Worm (Caenorhabditis elegans) whole organism, late embryonic: ENCODE results near the gene R13A5.15.

Source experiments
- F13H6.1 ChIP-seq: sonication (generic microtip); optimal IDR thresholded peaks from 2 replicates; lab custom pipeline; 2016; ENCODE audit warnings: missing genetic modification characterization, missing compliant biosample characterization
- T23F11.4 ChIP-seq: fragments of 200-800 bp; sonication (Bioruptor generic); optimal IDR thresholded peaks from 2 replicates; lab custom pipeline; 2018; ENCODE audit warnings: mild to moderate bottlenecking, missing genetic modification characterization, missing compliant biosample characterization
- Y22D7AL.16 ChIP-seq: sonication (generic microtip); optimal IDR thresholded peaks from 2 replicates; lab custom pipeline; 2016; ENCODE audit warnings: missing genetic modification characterization, missing compliant biosample characterization
- ahr-1 ChIP-seq: sonication (generic microtip); optimal IDR thresholded peaks from 2 replicates; lab custom pipeline; 2016; ENCODE audit warnings: missing genetic modification characterization, missing compliant biosample characterization
- ceh-14 ChIP-seq: sonication (generic microtip); optimal IDR thresholded peaks from 2 replicates; lab custom pipeline; 2016; ENCODE audit warnings: missing genotype, missing genetic modification characterization, missing compliant biosample characterization
- ceh-18 ChIP-seq: sonication (generic microtip); optimal IDR thresholded peaks from 2 replicates; lab custom pipeline; 2016; ENCODE audit warnings: missing genetic modification characterization, missing compliant biosample characterization
- ceh-2 ChIP-seq: sonication (generic microtip); optimal IDR thresholded peaks from 2 replicates; lab custom pipeline; 2016; ENCODE audit warnings: missing genotype, missing genetic modification characterization, missing compliant biosample characterization
- ceh-30 ChIP-seq: fragments of 150-350 bp; optimal IDR thresholded peaks from 2 replicates; lab custom pipeline; 2014; ENCODE audit warnings: missing biosample characterization, missing genetic modification characterization
- ceh-48 ChIP-seq: sonication (generic microtip); optimal IDR thresholded peaks from 2 replicates; lab custom pipeline; 2016; ENCODE audit warnings: missing genetic modification characterization, inconsistent platforms, missing compliant biosample characterization
- dmd-4 ChIP-seq: sonication (generic microtip); optimal IDR thresholded peaks from 2 replicates; lab custom pipeline; 2016; ENCODE audit warnings: borderline replicate concordance, missing genetic modification characterization, missing compliant biosample characterization
- ets-4 ChIP-seq: sonication (generic microtip); optimal IDR thresholded peaks from 2 replicates; lab custom pipeline; 2016; ENCODE audit warnings: missing genetic modification characterization, missing compliant biosample characterization
- eyg-1 ChIP-seq: sonication (generic microtip); optimal IDR thresholded peaks from 2 replicates; lab custom pipeline; 2016; ENCODE audit warnings: missing genotype, missing genetic modification characterization, missing compliant biosample characterization
- fkh-10 ChIP-seq: fragments of 150-350 bp; optimal IDR thresholded peaks from 2 replicates; lab custom pipeline; 2014; ENCODE audit warnings: missing biosample characterization, missing genetic modification reagents, missing genetic modification characterization
- gmeb-2 ChIP-seq: sonication (generic microtip); optimal IDR thresholded peaks from 2 replicates; lab custom pipeline; 2016; ENCODE audit warnings: missing genetic modification characterization, inconsistent platforms, missing compliant biosample characterization
- hlh-13 ChIP-seq: fragments of 200-800 bp; sonication (Bioruptor generic); optimal IDR thresholded peaks from 2 replicates; lab custom pipeline; 2018; ENCODE audit warnings: mild to moderate bottlenecking, missing genetic modification characterization, missing compliant biosample characterization
- hlh-15 ChIP-seq: sonication (generic microtip); optimal IDR thresholded peaks from 2 replicates; lab custom pipeline; 2016; ENCODE audit warnings: missing genetic modification characterization, missing compliant biosample characterization
- hlh-30 ChIP-seq: sonication (generic microtip); optimal IDR thresholded peaks from 2 replicates; lab custom pipeline; 2017; ENCODE audit warnings: antibody characterized with exemption, missing genetic modification characterization, missing compliant biosample characterization; ENCODE audit not compliant: insufficient read depth
- hlh-6 ChIP-seq: sonication (generic microtip); optimal IDR thresholded peaks from 2 replicates; lab custom pipeline; 2016; ENCODE audit warnings: missing genotype, missing genetic modification characterization, missing compliant biosample characterization
- hlh-8 ChIP-seq: sonication (generic microtip); optimal IDR thresholded peaks from 2 replicates; lab custom pipeline; 2016; ENCODE audit warnings: missing genotype, missing genetic modification characterization, missing compliant biosample characterization
- lim-6 ChIP-seq: sonication (generic microtip); optimal IDR thresholded peaks from 2 replicates; lab custom pipeline; 2016; ENCODE audit warnings: missing genetic modification characterization, missing compliant biosample characterization
- madf-2 ChIP-seq: sonication (generic microtip); optimal IDR thresholded peaks from 2 replicates; lab custom pipeline; 2017; ENCODE audit warnings: missing genetic modification characterization, missing compliant biosample characterization
- mec-3 ChIP-seq: sonication (generic microtip); optimal IDR thresholded peaks from 2 replicates; lab custom pipeline; 2016; ENCODE audit warnings: borderline replicate concordance, missing genetic modification characterization, missing compliant biosample characterization
- nfya-1 ChIP-seq: sonication (generic microtip); optimal IDR thresholded peaks from 2 replicates; lab custom pipeline; 2017; ENCODE audit warnings: missing genetic modification characterization, mild to moderate bottlenecking, missing compliant biosample characterization, antibody characterized with exemption, moderate library complexity
- nhr-11 ChIP-seq: fragments of 150-350 bp; optimal IDR thresholded peaks from 2 replicates; lab custom pipeline; 2014; ENCODE audit warnings: missing biosample characterization, missing genetic modification characterization
- npax-4 ChIP-seq: sonication (generic microtip); optimal IDR thresholded peaks from 2 replicates; lab custom pipeline; 2016; ENCODE audit warnings: missing genetic modification characterization, missing compliant biosample characterization
- pax-1 ChIP-seq: fragments of 150-350 bp; optimal IDR thresholded peaks from 2 replicates; lab custom pipeline; 2014; ENCODE audit warnings: missing biosample characterization, missing genetic modification characterization
- pha-2 ChIP-seq: sonication (generic microtip); optimal IDR thresholded peaks from 2 replicates; lab custom pipeline; 2017; ENCODE audit warnings: mild to moderate bottlenecking, missing genetic modification characterization, missing compliant biosample characterization
- pha-4 ChIP-seq: fragments of 150-350 bp; optimal IDR thresholded peaks from 2 replicates; lab custom pipeline; 2018; ENCODE audit warnings: missing biosample characterization, missing genetic modification reagents, missing genetic modification characterization
- pqm-1 ChIP-seq: sonication (generic microtip); optimal IDR thresholded peaks from 2 replicates; lab custom pipeline; 2016; ENCODE audit warnings: missing genetic modification characterization, missing compliant biosample characterization
- ref-2 ChIP-seq: sonication (generic microtip); optimal IDR thresholded peaks from 2 replicates; lab custom pipeline; 2016; ENCODE audit warnings: missing genetic modification characterization, missing compliant biosample characterization
- rnt-1 ChIP-seq: sonication (generic microtip); optimal IDR thresholded peaks from 2 replicates; lab custom pipeline; 2016; ENCODE audit warnings: missing genetic modification characterization, missing compliant biosample characterization
- sox-2 ChIP-seq: fragments of 200-800 bp; sonication (Bioruptor generic); IDR thresholded peaks from 2 replicates; pipeline ENCODE4 v1.3.6; 2022; ENCODE audit warnings: missing genetic modification reagents, missing genetic modification characterization, missing compliant biosample characterization
- syd-9 ChIP-seq: sonication (generic microtip); optimal IDR thresholded peaks from 2 replicates; lab custom pipeline; 2016; ENCODE audit warnings: mild to moderate bottlenecking, missing genetic modification characterization, moderate library complexity, missing compliant biosample characterization
- tbx-2 ChIP-seq: sonication (generic microtip); optimal IDR thresholded peaks from 2 replicates; lab custom pipeline; 2016; ENCODE audit warnings: missing genetic modification characterization, missing compliant biosample characterization
- tbx-7 ChIP-seq: sonication (generic microtip); optimal IDR thresholded peaks from 2 replicates; lab custom pipeline; 2016; ENCODE audit warnings: missing genotype, missing genetic modification characterization, missing compliant biosample characterization
- unc-3 ChIP-seq, 2 experiments: fragments of 200-800 bp in 1 of 2; sonication (Bioruptor generic) in 1 of 2; sonication (generic microtip) in 1 of 2; conservative IDR thresholded peaks in 1 of 2; optimal IDR thresholded peaks in 1 of 2; 2 replicates each; pipeline versions ENCODE4 v1.3.6 to Lab custom; 2016 to 2022; ENCODE audit warnings: missing compliant biosample characterization in 2 of 2, missing genetic modification characterization in 2 of 2, missing genetic modification reagents in 1 of 2
- unc-55 ChIP-seq: sonication (generic microtip); optimal IDR thresholded peaks from 2 replicates; lab custom pipeline; 2017; ENCODE audit warnings: missing biosample characterization, missing genetic modification reagents, missing genetic modification characterization
- zip-5 ChIP-seq: sonication (generic microtip); optimal IDR thresholded peaks from 2 replicates; lab custom pipeline; 2016; ENCODE audit warnings: missing genetic modification characterization, missing compliant biosample characterization
- ztf-16 ChIP-seq: sonication (generic microtip); optimal IDR thresholded peaks from 2 replicates; lab custom pipeline; 2017; ENCODE audit warnings: missing genetic modification characterization, missing compliant biosample characterization

R13A5.15 gene

ce11 chrIII:7554697-7555145 is 33.4 kb downstream of the R13A5.15 start:
- TF ChIP-seq tbx-7 (tag; lab: Kevin White, UChicago) (no peak), rnt-1 (tag; lab: Kevin White, UChicago) (peak; percentile 7), ceh-30 (no peak), unc-3 (GFP tag; conservative IDR thresholded peaks at IDR 0.05; lab: Robert Waterston, UW) (0 out of 2 replicates have a peak, but pooled peaks have one; percentile 13), unc-3 (tag; optimal IDR thresholded peaks at IDR 0.05; lab: Kevin White, UChicago) (no peak), Y22D7AL.16 (tag; lab: Kevin White, UChicago) (no peak), unc-55 (GFP tag; lab: Kevin White, UChicago) (peak; percentile 98), hlh-6 (tag; lab: Kevin White, UChicago) (no peak), ets-4 (no peak), nfya-1 (tag; lab: Kevin White, UChicago) (peak; percentile 91), mec-3 (tag; lab: Kevin White, UChicago) (no peak), ceh-18 (tag; lab: Kevin White, UChicago) (peak; percentile 9), tbx-2 (tag; lab: Kevin White, UChicago) (peak; percentile 14), eyg-1 (tag; lab: Kevin White, UChicago) (no peak), ceh-2 (no peak)

ce11 chrIII:7553693-7554226 is 34.4 kb downstream of the R13A5.15 start:
- TF ChIP-seq T23F11.4 (GFP tag; lab: Kevin White, UChicago) (no peak), unc-55 (GFP tag; lab: Kevin White, UChicago) (peak; percentile 22)

- TF ChIP-seq sox-2 (GFP tag; lab: Robert Waterston, UW) (no peak), F13H6.1 (tag; lab: Kevin White, UChicago) (no peak), hlh-13 (no peak), hlh-8 (tag; lab: Kevin White, UChicago) (no peak), pha-4 (tag; lab: Kevin White, UChicago) (no peak), zip-5 (tag; lab: Kevin White, UChicago) (no peak), pax-1 (no peak), fkh-10 (GFP tag; lab: Kevin White, UChicago) (no peak), ceh-18 (tag; lab: Kevin White, UChicago) (no peak), hlh-30 (tag; lab: Kevin White, UChicago) (no peak), gmeb-2 (no peak), hlh-15 (tag; lab: Kevin White, UChicago) (no peak), ahr-1 (tag; lab: Kevin White, UChicago) (no peak), pqm-1 (tag; lab: Kevin White, UChicago) (no peak)
Observed at ce11 chrIII:7552859-7553258, 35.3 kb downstream of the R13A5.15 start.

- TF ChIP-seq unc-3 (GFP tag; conservative IDR thresholded peaks at IDR 0.05; lab: Robert Waterston, UW) (no peak), unc-3 (tag; optimal IDR thresholded peaks at IDR 0.05; lab: Kevin White, UChicago) (no peak), ref-2 (no peak), ceh-48 (tag; lab: Kevin White, UChicago) (no peak), dmd-4 (tag; lab: Kevin White, UChicago) (no peak), mec-3 (tag; lab: Kevin White, UChicago) (no peak), syd-9 (no peak), nhr-11 (tag; lab: Kevin White, UChicago) (no peak), pha-2 (no peak), gmeb-2 (no peak), npax-4 (tag; lab: Kevin White, UChicago) (no peak), F13H6.1 (tag; lab: Kevin White, UChicago) (no peak), ztf-16 (tag; lab: Kevin White, UChicago) (no peak), ceh-14 (no peak), Y22D7AL.16 (tag; lab: Kevin White, UChicago) (no peak), lim-6 (tag; lab: Kevin White, UChicago) (no peak), ceh-18 (tag; lab: Kevin White, UChicago) (no peak), eyg-1 (tag; lab: Kevin White, UChicago) (no peak), madf-2 (tag; lab: Kevin White, UChicago) (no peak)
Observed at ce11 chrIII:7550979-7551378, 37.1 kb downstream of the R13A5.15 start.
